Worm (Caenorhabditis elegans) whole organism, L4 larva: ENCODE data around the gene txdc-9.

ENCODE experiments used
- F26F4.8 ChIP-seq: fragments of 200-800 bp; sonication (Bioruptor generic); conservative IDR thresholded peaks from 2 replicates; pipeline ENCODE4 v1.3.6; 2022; ENCODE audit warnings: missing genetic modification characterization, missing compliant biosample characterization
- F49E8.2 ChIP-seq: sonication (generic microtip); optimal IDR thresholded peaks from 2 replicates; lab custom pipeline; 2016; ENCODE audit warnings: missing compliant biosample characterization, mild to moderate bottlenecking, missing genetic modification characterization, borderline replicate concordance
- T26A8.4 ChIP-seq: fragments of 200-800 bp; sonication (Bioruptor generic); IDR thresholded peaks from 2 replicates; pipeline ENCODE4 v1.3.6; 2022; ENCODE audit warnings: missing genetic modification characterization, missing compliant biosample characterization
- Y48G9A.11 ChIP-seq: fragments of 200-800 bp; sonication (Bioruptor generic); IDR thresholded peaks from 2 replicates; pipeline ENCODE4 v1.3.6; 2022; ENCODE audit warnings: missing genetic modification reagents, missing genetic modification characterization, missing compliant biosample characterization
- Y5F2A.4 ChIP-seq: fragments of 200-800 bp; sonication (Bioruptor generic); optimal IDR thresholded peaks from 2 replicates; lab custom pipeline; 2018; ENCODE audit warnings: mild to moderate bottlenecking, missing genetic modification characterization, missing compliant biosample characterization
- Y75B8A.6 ChIP-seq: fragments of 200-800 bp; sonication (Bioruptor generic); IDR thresholded peaks from 2 replicates; pipeline ENCODE4 v1.3.6; 2022; ENCODE audit warnings: missing genetic modification reagents, missing genetic modification characterization, missing compliant biosample characterization
- ama-1 ChIP-seq: fragments of 150-350 bp; optimal IDR thresholded peaks from 2 replicates; lab custom pipeline; 2014; ENCODE audit warnings: inconsistent platforms, mixed read lengths
- arid-1 ChIP-seq: fragments of 200-800 bp; sonication (Bioruptor generic); conservative IDR thresholded peaks from 2 replicates; pipeline ENCODE4 v1.3.6; 2022; ENCODE audit warnings: missing genetic modification reagents, missing genetic modification characterization, missing compliant biosample characterization
- ceh-20 ChIP-seq: fragments of 200-800 bp; sonication (Bioruptor generic); IDR thresholded peaks from 2 replicates; pipeline ENCODE4 v1.3.6; 2022; ENCODE audit warnings: missing genetic modification reagents, missing genetic modification characterization, missing compliant biosample characterization
- ceh-28 ChIP-seq: fragments of 150-350 bp; optimal IDR thresholded peaks from 2 replicates; lab custom pipeline; 2014; ENCODE audit warnings: missing biosample characterization, missing genetic modification reagents, missing genetic modification characterization
- ceh-62 ChIP-seq: sonication (generic microtip); optimal IDR thresholded peaks from 2 replicates; lab custom pipeline; 2017; ENCODE audit warnings: missing biosample characterization, missing genetic modification characterization
- ces-1 ChIP-seq: fragments of 150-350 bp; sonication (generic microtip); optimal IDR thresholded peaks from 4 replicates; lab custom pipeline; 2014; ENCODE audit warnings: missing biosample characterization, missing genetic modification reagents, missing genetic modification characterization
- ctbp-1 ChIP-seq: fragments of 200-800 bp; sonication (Bioruptor generic); IDR thresholded peaks from 2 replicates; pipeline ENCODE4 v1.3.6; 2022; ENCODE audit warnings: missing genetic modification reagents, missing genetic modification characterization, missing compliant biosample characterization
- daf-16 ChIP-seq, 3 experiments: sonication (generic microtip); optimal IDR thresholded peaks; 2 replicates each; lab custom pipeline; 2016 to 2017; ENCODE audit warnings: missing genetic modification characterization in 3 of 3, missing genetic modification reagents in 3 of 3, mild to moderate bottlenecking in 2 of 3, missing compliant biosample characterization in 2 of 3, missing biosample characterization in 1 of 3, moderate library complexity in 1 of 3
- daf-19 ChIP-seq: fragments of 200-800 bp; sonication (Bioruptor generic); conservative IDR thresholded peaks from 2 replicates; pipeline ENCODE4 v1.3.6; 2022; ENCODE audit warnings: missing genetic modification characterization, missing compliant biosample characterization
- daf-8 ChIP-seq: fragments of 200-800 bp; sonication (Bioruptor generic); IDR thresholded peaks from 2 replicates; pipeline ENCODE4 v1.3.6; 2022; ENCODE audit warnings: missing genetic modification characterization, missing compliant biosample characterization
- dmd-6 ChIP-seq: fragments of 200-800 bp; sonication (Bioruptor generic); IDR thresholded peaks from 2 replicates; pipeline ENCODE4 v1.3.6; 2022; ENCODE audit warnings: missing genetic modification reagents, missing genetic modification characterization, missing compliant biosample characterization
- dpl-1 ChIP-seq: fragments of 150-350 bp; optimal IDR thresholded peaks from 2 replicates; lab custom pipeline; 2014; ENCODE audit warnings: missing biosample characterization, missing genetic modification reagents, missing genetic modification characterization
- dve-1 ChIP-seq: sonication (generic microtip); optimal IDR thresholded peaks from 2 replicates; lab custom pipeline; 2017; ENCODE audit warnings: antibody characterized with exemption, mild to moderate bottlenecking, missing genetic modification characterization, missing compliant biosample characterization; ENCODE audit not compliant: insufficient read depth
- egl-43 ChIP-seq: fragments of 200-800 bp; sonication (Bioruptor generic); IDR thresholded peaks from 2 replicates; pipeline ENCODE4 v1.3.6; 2022; ENCODE audit warnings: missing genetic modification reagents, missing genetic modification characterization, missing compliant biosample characterization
- fkh-10 ChIP-seq: fragments of 150-350 bp; optimal IDR thresholded peaks from 2 replicates; lab custom pipeline; 2014; ENCODE audit warnings: missing biosample characterization, missing genetic modification reagents, missing genetic modification characterization
- hif-1 ChIP-seq, 2 experiments: sonication (generic microtip); optimal IDR thresholded peaks; 2 replicates each; lab custom pipeline; 2016 to 2017; ENCODE audit warnings: missing compliant biosample characterization in 2 of 2, missing genetic modification characterization in 2 of 2, missing genetic modification reagents in 2 of 2, missing genotype in 2 of 2, mild to moderate bottlenecking in 1 of 2
- hlh-11 ChIP-seq: fragments of 200-800 bp; sonication (Bioruptor generic); optimal IDR thresholded peaks from 2 replicates; lab custom pipeline; 2018; ENCODE audit warnings: mild to moderate bottlenecking, missing genetic modification characterization, missing compliant biosample characterization
- hmg-1.1 ChIP-seq: fragments of 200-800 bp; sonication (Bioruptor generic); IDR thresholded peaks from 2 replicates; pipeline ENCODE4 v1.3.6; 2022; ENCODE audit warnings: missing genetic modification reagents, missing genetic modification characterization, missing compliant biosample characterization
- lin-1 ChIP-seq: fragments of 200-800 bp; sonication (Bioruptor generic); IDR thresholded peaks from 2 replicates; pipeline ENCODE4 v1.3.6; 2022; ENCODE audit warnings: missing genetic modification reagents, missing genetic modification characterization, missing compliant biosample characterization
- lin-29 ChIP-seq: fragments of 200-800 bp; sonication (Bioruptor generic); IDR thresholded peaks from 2 replicates; pipeline ENCODE4 v1.3.6; 2022; ENCODE audit warnings: missing genetic modification reagents, missing genetic modification characterization, missing compliant biosample characterization
- lin-38 ChIP-seq: fragments of 200-800 bp; sonication (Bioruptor generic); IDR thresholded peaks from 2 replicates; pipeline ENCODE4 v1.3.6; 2022; ENCODE audit warnings: missing genetic modification reagents, missing genetic modification characterization, missing compliant biosample characterization
- lsy-2 ChIP-seq, 2 experiments: fragments of 150-350 bp in 1 of 2; sonication (generic microtip) in 1 of 2; optimal IDR thresholded peaks; 2 replicates each; lab custom pipeline; 2014 to 2017; ENCODE audit warnings: missing biosample characterization in 2 of 2, missing genetic modification characterization in 2 of 2
- madf-9 ChIP-seq: fragments of 200-800 bp; sonication (Bioruptor generic); conservative IDR thresholded peaks from 2 replicates; pipeline ENCODE4 v1.3.6; 2022; ENCODE audit warnings: missing genetic modification reagents, missing genetic modification characterization, missing compliant biosample characterization
- mep-1 ChIP-seq: fragments of 150-350 bp; sonication (generic microtip); optimal IDR thresholded peaks from 3 replicates; lab custom pipeline; 2014; ENCODE audit warnings: missing biosample characterization, missing genetic modification characterization
- nhr-28 ChIP-seq: fragments of 150-350 bp; optimal IDR thresholded peaks from 2 replicates; lab custom pipeline; 2014; ENCODE audit warnings: missing biosample characterization, missing genetic modification characterization
- nhr-48 ChIP-seq: sonication (generic microtip); optimal IDR thresholded peaks from 2 replicates; lab custom pipeline; 2016; ENCODE audit warnings: mild to moderate bottlenecking, missing genetic modification characterization, missing compliant biosample characterization
- nhr-6 ChIP-seq: fragments of 150-350 bp; optimal IDR thresholded peaks from 2 replicates; lab custom pipeline; 2014; ENCODE audit warnings: missing biosample characterization, missing genetic modification characterization
- pha-4 ChIP-seq, 2 experiments: fragments of 150-350 bp in 1 of 2; fragments of 200-800 bp in 1 of 2; sonication (Bioruptor generic) in 1 of 2; IDR thresholded peaks in 1 of 2; optimal IDR thresholded peaks in 1 of 2; 2 replicates each; pipeline versions ENCODE4 v1.3.6 to Lab custom; 2014 to 2022; ENCODE audit warnings: missing genetic modification characterization in 2 of 2, missing genetic modification reagents in 2 of 2, missing biosample characterization in 1 of 2, missing compliant biosample characterization in 1 of 2
- pqm-1 ChIP-seq: sonication (generic microtip); optimal IDR thresholded peaks from 2 replicates; lab custom pipeline; 2017; ENCODE audit warnings: missing biosample characterization, missing genetic modification characterization
- saeg-2 ChIP-seq: fragments of 200-800 bp; sonication (Bioruptor generic); IDR thresholded peaks from 2 replicates; pipeline ENCODE4 v1.3.6; 2022; ENCODE audit warnings: missing genetic modification reagents, missing genetic modification characterization, missing compliant biosample characterization
- snpc-1.2 ChIP-seq: fragments of 200-800 bp; sonication (Bioruptor generic); IDR thresholded peaks from 2 replicates; pipeline ENCODE4 v1.3.6; 2022; ENCODE audit warnings: missing genetic modification reagents, missing genetic modification characterization, missing compliant biosample characterization
- spr-1 ChIP-seq: sonication (generic microtip); optimal IDR thresholded peaks from 2 replicates; lab custom pipeline; 2016; ENCODE audit warnings: mild to moderate bottlenecking, missing genetic modification characterization, missing compliant biosample characterization
- tag-97 ChIP-seq: fragments of 200-800 bp; sonication (Bioruptor generic); IDR thresholded peaks from 2 replicates; pipeline ENCODE4 v1.3.6; 2022; ENCODE audit warnings: missing genetic modification characterization, missing compliant biosample characterization
- unc-130 ChIP-seq: sonication (generic microtip); optimal IDR thresholded peaks from 2 replicates; lab custom pipeline; 2016; ENCODE audit warnings: missing genetic modification reagents, missing genetic modification characterization, missing compliant biosample characterization
- unc-62 ChIP-seq, 3 experiments: fragments of 150-350 bp in 1 of 3; sonication (generic microtip); optimal IDR thresholded peaks in 2 of 3; peaks in 1 of 3; 1 replicate in 1 of 3; 2 replicates in 2 of 3; lab custom pipeline; 2014 to 2017; ENCODE audit warnings: missing biosample characterization in 3 of 3, missing genetic modification characterization in 3 of 3, missing genetic modification reagents in 3 of 3, missing genotype in 1 of 3
- vab-7 ChIP-seq: fragments of 200-800 bp; sonication (Bioruptor generic); IDR thresholded peaks from 2 replicates; pipeline ENCODE4 v1.3.6; 2022; ENCODE audit warnings: missing genetic modification reagents, missing genetic modification characterization, missing compliant biosample characterization
- zip-2 ChIP-seq: fragments of 150-350 bp; optimal IDR thresholded peaks from 2 replicates; lab custom pipeline; 2014; ENCODE audit warnings: missing biosample characterization, missing genetic modification characterization

Gene txdc-9

ce11 chrIII:6439854-6440253, 7.9 kb downstream of the txdc-9 start:
- TF ChIP-seq F26F4.8 (GFP tag; lab: Robert Waterston, UW) (no peak), ama-1 (lab: Kevin White, UChicago) (peak; percentile 35), lin-38 (GFP tag; lab: Robert Waterston, UW) (peak; percentile 47; the same call in 1 of the 2 replicates), ces-1 (no peak), pha-4 (GFP tag; IDR thresholded peaks at IDR 0.05; lab: Robert Waterston, UW) (0 out of 2 replicates have a peak, but pooled peaks have one; percentile 47), pha-4 (tag; optimal IDR thresholded peaks at IDR 0.05; lab: Kevin White, UChicago) (no peak), lin-1 (GFP tag; lab: Robert Waterston, UW) (no peak)

ce11 chrIII:6442305-6443125, 10.5 kb downstream of the txdc-9 start, which contains the start of gene mel-32:
mel-32 (minus strand) TSS chrIII:6443000.
- TF ChIP-seq daf-16 (GFP tag; optimal IDR thresholded peaks at IDR 0.05; lab: Kevin White, UChicago) = no peak
- peak; percentile 74 for TF ChIP-seq daf-16 (tag; optimal IDR thresholded peaks at IDR 0.05; lab: Kevin White, UChicago)
- TF ChIP-seq Y5F2A.4 (GFP tag; lab: Kevin White, UChicago) = no peak
- TF ChIP-seq egl-43 (GFP tag; lab: Robert Waterston, UW) = no peak
- TF ChIP-seq madf-9 (GFP tag; lab: Robert Waterston, UW) = no peak
- TF ChIP-seq hmg-1.1 (GFP tag; lab: Robert Waterston, UW) = 0 out of 2 replicates have a peak, but pooled peaks have one; percentile 20
- TF ChIP-seq pha-4 (GFP tag; IDR thresholded peaks at IDR 0.05; lab: Robert Waterston, UW) = no peak
- no peak for TF ChIP-seq pha-4 (tag; optimal IDR thresholded peaks at IDR 0.05; lab: Kevin White, UChicago)
- no peak for TF ChIP-seq unc-62 (GFP tag; optimal IDR thresholded peaks at IDR 0.05 in 1 of 2; lab: Kevin White, UChicago)
- no peak for TF ChIP-seq unc-62 (tag; optimal IDR thresholded peaks at IDR 0.05; lab: Kevin White, UChicago)
- peak; percentile 24 for TF ChIP-seq nhr-28 (tag; lab: Kevin White, UChicago)
- TF ChIP-seq pqm-1 (tag; lab: Kevin White, UChicago) = peak; percentile 81
- TF ChIP-seq nhr-48 (tag; lab: Kevin White, UChicago) = no peak
- no peak for TF ChIP-seq nhr-6
- no peak for TF ChIP-seq daf-8 (GFP tag; lab: Robert Waterston, UW)
- TF ChIP-seq dve-1 = peak; percentile 76
- peak; percentile 40 for TF ChIP-seq ama-1 (lab: Kevin White, UChicago)
- peak; percentile 31 for TF ChIP-seq dmd-6 (GFP tag; lab: Robert Waterston, UW)
- peak; percentile 62 for TF ChIP-seq unc-130 (GFP tag; lab: Kevin White, UChicago)
- peak; percentile 58; the same call in 1 of the 2 replicates for TF ChIP-seq Y48G9A.11
- TF ChIP-seq lin-1 (GFP tag; lab: Robert Waterston, UW) = peak; percentile 10; the same call in 1 of the 2 replicates
- peak in 1 of 2 experiments; percentile 6 for TF ChIP-seq hif-1 (tag; optimal IDR thresholded peaks at IDR 0.05; lab: Kevin White, UChicago)
- peak; percentile 5 for TF ChIP-seq hlh-11
- no peak for TF ChIP-seq arid-1 (GFP tag; lab: Robert Waterston, UW)
- TF ChIP-seq lin-38 (GFP tag; lab: Robert Waterston, UW) = peak; percentile 58
- peak; percentile 65 for TF ChIP-seq dpl-1
- peak; percentile 7 for TF ChIP-seq mep-1
- peak in 1 of 2 experiments; percentile 43 for TF ChIP-seq lsy-2 (tag; optimal IDR thresholded peaks at IDR 0.05; lab: Kevin White, UChicago)
- no peak for TF ChIP-seq ceh-62
- 0 out of 2 replicates have a peak, but pooled peaks have one; percentile 34 for TF ChIP-seq snpc-1.2 (GFP tag; lab: Robert Waterston, UW)

ce11 chrIII:6444335-6444734, 12.4 kb downstream of the txdc-9 start, which contains the start of gene C05D11.13:
C05D11.13 (minus strand) TSS chrIII:6444586.
- TF ChIP-seq T26A8.4 = peak; percentile 63; the same call in 1 of the 2 replicates
- TF ChIP-seq daf-19 (GFP tag; lab: Robert Waterston, UW) = no peak
- TF ChIP-seq pqm-1 (tag; lab: Kevin White, UChicago) = no peak
- no peak for TF ChIP-seq ctbp-1 (GFP tag; lab: Robert Waterston, UW)
- TF ChIP-seq saeg-2 (GFP tag; lab: Robert Waterston, UW) = no peak
- no peak for TF ChIP-seq fkh-10
- peak; percentile 54 for TF ChIP-seq nhr-6
- no peak for TF ChIP-seq ceh-28 (tag; lab: Kevin White, UChicago)
- TF ChIP-seq lin-29 (GFP tag; lab: Robert Waterston, UW) = no peak
- no peak for TF ChIP-seq F49E8.2 (tag; lab: Kevin White, UChicago)
- TF ChIP-seq Y75B8A.6 (GFP tag; lab: Robert Waterston, UW) = no peak
- TF ChIP-seq dmd-6 (GFP tag; lab: Robert Waterston, UW) = peak; percentile 30; the same call in 1 of the 2 replicates
- no peak for TF ChIP-seq spr-1
- TF ChIP-seq vab-7 (GFP tag; lab: Robert Waterston, UW) = no peak
- no peak for TF ChIP-seq tag-97 (GFP tag; lab: Robert Waterston, UW)
- no peak for TF ChIP-seq snpc-1.2 (GFP tag; lab: Robert Waterston, UW)
- TF ChIP-seq daf-8 (GFP tag; lab: Robert Waterston, UW) = no peak
- no peak for TF ChIP-seq Y48G9A.11
- no peak for TF ChIP-seq zip-2 (tag; lab: Kevin White, UChicago)
- no peak for TF ChIP-seq ceh-20 (GFP tag; lab: Robert Waterston, UW)
